Worm (Caenorhabditis elegans): ENCODE measurements around the gene tag-267.
A peak's percentile ranks its signal among the peaks of the same experiment; 100 is the strongest.

Gene tag-267

ce11 chrIII:640198-640803, at the start of gene tag-267, which contains the start of gene tag-266 (continued):
- TF ChIP-seq rec-8 (tag; optimal IDR thresholded peaks at IDR 0.05) (peak in 1 of 2 experiments; percentile 16), hlh-26 (GFP tag; conservative IDR thresholded peaks at IDR 0.05) (no peak), somi-1 (GFP tag; optimal IDR thresholded peaks at IDR 0.05) (no peak), F49E8.2 (tag; optimal IDR thresholded peaks at IDR 0.05; ENCODE audit: insufficient read depth) (no peak), ztf-3 (GFP tag; optimal IDR thresholded peaks at IDR 0.05) (no peak), Y56A3A.18 (GFP tag; IDR thresholded peaks at IDR 0.05) (no peak), C17E4.6 (GFP tag; IDR thresholded peaks at IDR 0.05) (no peak), lin-54 (GFP tag; optimal IDR thresholded peaks at IDR 0.05) (peak; percentile 8), nhr-27 (tag; optimal IDR thresholded peaks at IDR 0.05) (no peak), F10E7.11 (tag; optimal IDR thresholded peaks at IDR 0.05) (no peak), zfh-2 (GFP tag; conservative IDR thresholded peaks at IDR 0.05) (no peak), nhr-80 (tag; optimal IDR thresholded peaks at IDR 0.05) (peak; percentile 12), dpl-1 (GFP tag; optimal IDR thresholded peaks at IDR 0.05) (no peak), Y95B8A.8 (GFP tag; IDR thresholded peaks at IDR 0.05) (no peak)

- no peak for TF ChIP-seq ceh-40 (GFP tag; IDR thresholded peaks at IDR 0.05)
- TF ChIP-seq zfh-2 (GFP tag; conservative IDR thresholded peaks at IDR 0.05), result peak; percentile 70
- no peak for TF ChIP-seq K11D2.4 (GFP tag; IDR thresholded peaks at IDR 0.05)
- no peak for TF ChIP-seq ceh-91 (GFP tag; IDR thresholded peaks at IDR 0.05)
- peak; percentile 42; the same call in 1 of the 2 replicates for TF ChIP-seq egrh-3 (GFP tag; IDR thresholded peaks at IDR 0.05)
- 0 out of 2 replicates have a peak, but pooled peaks have one; percentile 36 for TF ChIP-seq ztf-28 (GFP tag; IDR thresholded peaks at IDR 0.05)
Observed at ce11 chrIII:595449-595848, 45.1 kb upstream of the tag-267 start.

- TF ChIP-seq B0035.1 (tag; optimal IDR thresholded peaks at IDR 0.05) (no peak), repo-1 (tag; optimal IDR thresholded peaks at IDR 0.05) (no peak), ztf-18 (tag; optimal IDR thresholded peaks at IDR 0.05) (no peak), Y53G8AR.9 (GFP tag; conservative IDR thresholded peaks at IDR 0.05) (0 out of 2 replicates have a peak, but pooled peaks have one; percentile 22), rcor-1 (GFP tag; IDR thresholded peaks at IDR 0.05) (0 out of 2 replicates have a peak, but pooled peaks have one; percentile 6), hmg-20 (GFP tag; IDR thresholded peaks at IDR 0.05) (no peak), efl-1 (GFP tag; optimal IDR thresholded peaks at IDR 0.05) (peak; percentile 22), K12H6.12 (tag; optimal IDR thresholded peaks at IDR 0.05) (peak; percentile 25), lin-35 (GFP tag; optimal IDR thresholded peaks at IDR 0.05) (no peak), madf-6 (GFP tag; IDR thresholded peaks at IDR 0.05) (no peak), akir-1 (GFP tag; optimal IDR thresholded peaks at IDR 0.05) (no peak), hmg-1.2 (GFP tag; IDR thresholded peaks at IDR 0.05) (peak; percentile 96), xnd-1 (tag; optimal IDR thresholded peaks at IDR 0.05) (no peak), zfh-2 (GFP tag; conservative IDR thresholded peaks at IDR 0.05) (peak; percentile 93), ets-4 (GFP tag; optimal IDR thresholded peaks at IDR 0.05) (no peak), cebp-1 (GFP tag; IDR thresholded peaks at IDR 0.05) (no peak), cebp-1 (tag; optimal IDR thresholded peaks at IDR 0.05) (peak; percentile 60), hlh-12 (tag; optimal IDR thresholded peaks at IDR 0.05) (no peak), hsf-1 (GFP tag; IDR thresholded peaks at IDR 0.05) (no peak), mcd-1 (GFP tag; IDR thresholded peaks at IDR 0.05) (peak; percentile 32; the same call in 1 of the 2 replicates), F23B12.7 (tag; optimal IDR thresholded peaks at IDR 0.05; ENCODE audit: insufficient read depth) (no peak), madf-3 (GFP tag; IDR thresholded peaks at IDR 0.05) (0 out of 2 replicates have a peak, but pooled peaks have one; percentile 9), ceh-27 (GFP tag; optimal IDR thresholded peaks at IDR 0.05) (peak; percentile 35), chd-7 (tag; optimal IDR thresholded peaks at IDR 0.05) (peak; percentile 13), egrh-3 (GFP tag; IDR thresholded peaks at IDR 0.05) (0 out of 2 replicates have a peak, but pooled peaks have one; percentile 14), attf-5 (GFP tag; optimal IDR thresholded peaks at IDR 0.05) (peak; percentile 59), lin-40 (tag; optimal IDR thresholded peaks at IDR 0.05) (peak; percentile 55), F22D6.2 (tag; optimal IDR thresholded peaks at IDR 0.05) (no peak)
Observed at ce11 chrIII:598168-598567, 42.4 kb upstream of the tag-267 start.
